Fruit fly (Drosophila melanogaster) whole organism, embryonic: ENCODE measurements around the gene CG45218.

Experiments
- CG10147 ChIP-seq: fragments of 200-800 bp; sonication (Bioruptor generic); optimal IDR thresholded peaks from 2 replicates; lab custom pipeline; 2019; ENCODE audit warnings: missing biosample characterization, mild to moderate bottlenecking, missing genetic modification characterization, moderate library complexity
- CG11085 ChIP-seq: fragments of 200-800 bp; sonication (Bioruptor generic); IDR thresholded peaks from 2 replicates; pipeline ENCODE4 v1.3.6; 2022; ENCODE audit warnings: missing biosample characterization, missing genetic modification characterization
- CG11560 ChIP-seq: fragments of 200-800 bp; sonication (Bioruptor generic); IDR thresholded peaks from 3 replicates; pipeline ENCODE4 v1.3.6; 2022; ENCODE audit warnings: missing biosample characterization, missing genetic modification characterization
- CG13894 ChIP-seq: fragments of 200-800 bp; sonication (Bioruptor generic); optimal IDR thresholded peaks from 3 replicates; lab custom pipeline; 2018; ENCODE audit warnings: missing biosample characterization, mild to moderate bottlenecking, missing genetic modification characterization, moderate library complexity
- CG14860 ChIP-seq: fragments of 200-800 bp; sonication (Bioruptor generic); IDR thresholded peaks from 3 replicates; pipeline ENCODE4 v1.3.6; 2022; ENCODE audit warnings: missing biosample characterization, missing genetic modification characterization; ENCODE audit not compliant: partially characterized antibody
- CG17802 ChIP-seq: fragments of 200-800 bp; sonication (Bioruptor generic); optimal IDR thresholded peaks from 2 replicates; lab custom pipeline; 2018; ENCODE audit warnings: missing biosample characterization, mild to moderate bottlenecking, missing genetic modification characterization, moderate library complexity
- CG1792 ChIP-seq: fragments of 200-800 bp; sonication (Bioruptor generic); optimal IDR thresholded peaks from 2 replicates; lab custom pipeline; 2016; ENCODE audit warnings: missing biosample characterization, missing genetic modification characterization
- CG2120 ChIP-seq: fragments of 200-800 bp; sonication (Bioruptor generic); optimal IDR thresholded peaks from 3 replicates; lab custom pipeline; 2016; ENCODE audit warnings: missing biosample characterization, missing genetic modification characterization
- CG2199 ChIP-seq: fragments of 200-800 bp; sonication (Bioruptor generic); IDR thresholded peaks from 3 replicates; pipeline ENCODE4 v1.3.6; 2022; ENCODE audit warnings: missing biosample characterization, missing genetic modification characterization
- CG30431 ChIP-seq: fragments of 200-800 bp; sonication (Bioruptor generic); optimal IDR thresholded peaks from 2 replicates; lab custom pipeline; 2017; ENCODE audit warnings: missing biosample characterization, missing genetic modification characterization
- CG31365 ChIP-seq: fragments of 200-800 bp; sonication (Bioruptor generic); optimal IDR thresholded peaks from 2 replicates; lab custom pipeline; 2018; ENCODE audit warnings: missing biosample characterization, mild to moderate bottlenecking, missing genetic modification characterization
- CG33557 ChIP-seq: fragments of 200-800 bp; sonication (Bioruptor generic); optimal IDR thresholded peaks from 2 replicates; lab custom pipeline; 2019; ENCODE audit warnings: missing biosample characterization, mild to moderate bottlenecking, missing genetic modification characterization, moderate library complexity
- CG6272 ChIP-seq: fragments of 200-800 bp; sonication (Bioruptor generic); IDR thresholded peaks from 2 replicates; pipeline ENCODE4 v1.3.6; 2022; ENCODE audit warnings: missing biosample characterization, missing genetic modification characterization
- CG6683 ChIP-seq: fragments of 200-800 bp; sonication (Bioruptor generic); optimal IDR thresholded peaks from 2 replicates; lab custom pipeline; 2017; ENCODE audit warnings: missing biosample characterization, mild to moderate bottlenecking, missing genetic modification characterization, missing genetic modification reagents
- CG7372 ChIP-seq: fragments of 200-800 bp; sonication (Bioruptor generic); IDR thresholded peaks from 2 replicates; pipeline ENCODE4 v1.3.6; 2022; ENCODE audit warnings: missing biosample characterization, missing genetic modification characterization
- CG7745 ChIP-seq: fragments of 200-800 bp; sonication (Bioruptor generic); optimal IDR thresholded peaks from 2 replicates; lab custom pipeline; 2018; ENCODE audit warnings: missing biosample characterization, mild to moderate bottlenecking, missing genetic modification characterization, moderate library complexity
- CG7839 ChIP-seq: fragments of 200-800 bp; sonication (Bioruptor generic); optimal IDR thresholded peaks from 3 replicates; lab custom pipeline; 2018; ENCODE audit warnings: missing biosample characterization, mild to moderate bottlenecking, missing genetic modification characterization, moderate library complexity
- CG7963 ChIP-seq: fragments of 200-800 bp; sonication (Bioruptor generic); IDR thresholded peaks from 3 replicates; pipeline ENCODE4 v1.3.6; 2022; ENCODE audit warnings: missing biosample characterization, missing genetic modification characterization; ENCODE audit not compliant: partially characterized antibody
- CG8478 ChIP-seq: fragments of >200 bp; optimal IDR thresholded peaks from 2 replicates; lab custom pipeline; 2018
- CG8944 ChIP-seq: fragments of 200-800 bp; sonication (Bioruptor generic); optimal IDR thresholded peaks from 3 replicates; lab custom pipeline; 2016; ENCODE audit warnings: missing biosample characterization, missing genetic modification characterization
- CG9727 ChIP-seq: fragments of 200-800 bp; sonication (Bioruptor generic); optimal IDR thresholded peaks from 3 replicates; lab custom pipeline; 2017; ENCODE audit warnings: missing biosample characterization, mild to moderate bottlenecking, missing genetic modification characterization
- CG9817 ChIP-seq: fragments of 200-800 bp; sonication (Bioruptor generic); optimal IDR thresholded peaks from 2 replicates; lab custom pipeline; 2018; ENCODE audit warnings: missing biosample characterization, mild to moderate bottlenecking, missing genetic modification characterization, moderate library complexity
- Chrac-16 ChIP-seq: fragments of 200-800 bp; sonication (Bioruptor generic); optimal IDR thresholded peaks from 3 replicates; lab custom pipeline; 2016; ENCODE audit warnings: missing biosample characterization, missing genetic modification characterization
- D19A ChIP-seq: fragments of 200-800 bp; optimal IDR thresholded peaks from 3 replicates; lab custom pipeline; 2019; ENCODE audit warnings: missing biosample characterization, mild to moderate bottlenecking, missing genetic modification characterization, moderate library complexity
- Dek ChIP-seq: fragments of 200-800 bp; sonication (Bioruptor generic); optimal IDR thresholded peaks from 3 replicates; lab custom pipeline; 2019; ENCODE audit warnings: missing biosample characterization, mild to moderate bottlenecking, missing genetic modification characterization, moderate library complexity
- HHEX ChIP-seq: fragments of 200-800 bp; sonication (Bioruptor generic); optimal IDR thresholded peaks from 3 replicates; lab custom pipeline; 2017; ENCODE audit warnings: missing biosample characterization, mild to moderate bottlenecking, missing genetic modification characterization, missing genetic modification reagents
- Hr3 ChIP-seq: fragments of 200-800 bp; sonication (Bioruptor generic); optimal IDR thresholded peaks from 3 replicates; lab custom pipeline; 2016; ENCODE audit warnings: missing biosample characterization, missing genetic modification characterization
- NC2β ChIP-seq: fragments of 200-800 bp; sonication (Bioruptor generic); optimal IDR thresholded peaks from 2 replicates; lab custom pipeline; 2016; ENCODE audit warnings: missing biosample characterization, missing genetic modification characterization
- Optix ChIP-seq: fragments of 200-800 bp; sonication (Bioruptor generic); IDR thresholded peaks from 3 replicates; pipeline ENCODE4 v1.3.6; 2022; ENCODE audit warnings: missing biosample characterization, missing genetic modification characterization
- Poxn ChIP-seq: fragments of 200-800 bp; sonication (Bioruptor generic); IDR thresholded peaks from 2 replicates; pipeline ENCODE4 v1.3.6; 2022; ENCODE audit warnings: missing biosample characterization, missing genetic modification characterization
- Side ChIP-seq: fragments of 200-800 bp; sonication (Bioruptor generic); optimal IDR thresholded peaks from 2 replicates; lab custom pipeline; 2016; ENCODE audit warnings: missing biosample characterization, missing genetic modification characterization
- amos ChIP-seq: fragments of 200-800 bp; sonication (Bioruptor generic); IDR thresholded peaks from 2 replicates; pipeline ENCODE4 v1.3.6; 2022; ENCODE audit warnings: missing biosample characterization, missing genetic modification characterization; ENCODE audit not compliant: partially characterized antibody
- bowl ChIP-seq: fragments of 200-800 bp; sonication (Bioruptor generic); IDR thresholded peaks from 2 replicates; pipeline ENCODE4 v1.3.6; 2022; ENCODE audit warnings: missing biosample characterization, missing genetic modification characterization
- btn ChIP-seq: fragments of 200-800 bp; sonication (Bioruptor generic); optimal IDR thresholded peaks from 2 replicates; lab custom pipeline; 2016; ENCODE audit warnings: missing biosample characterization, missing genetic modification characterization
- cad ChIP-seq: fragments of >200 bp; optimal IDR thresholded peaks from 2 replicates; lab custom pipeline; 2017; ENCODE audit warnings: missing biosample characterization, missing genetic modification characterization
- dmrt99B ChIP-seq: fragments of 200-800 bp; sonication (Bioruptor generic); optimal IDR thresholded peaks from 2 replicates; lab custom pipeline; 2018; ENCODE audit warnings: missing biosample characterization, mild to moderate bottlenecking, missing genetic modification characterization, moderate library complexity
- esg ChIP-seq: fragments of 200-800 bp; sonication (Bioruptor generic); conservative IDR thresholded peaks from 2 replicates; pipeline ENCODE4 v1.3.6; 2022; ENCODE audit warnings: missing biosample characterization, missing genetic modification characterization
- fd3F ChIP-seq: fragments of 200-800 bp; sonication (Bioruptor generic); optimal IDR thresholded peaks from 2 replicates; lab custom pipeline; 2018; ENCODE audit warnings: missing biosample characterization, mild to moderate bottlenecking, missing genetic modification characterization, moderate library complexity
- ham ChIP-seq: fragments of 200-800 bp; sonication (Bioruptor generic); IDR thresholded peaks from 2 replicates; pipeline ENCODE4 v1.3.6; 2022; ENCODE audit warnings: missing biosample characterization, missing genetic modification characterization
- her ChIP-seq: fragments of 200-800 bp; sonication (Bioruptor generic); optimal IDR thresholded peaks from 2 replicates; lab custom pipeline; 2016; ENCODE audit warnings: missing biosample characterization, missing genetic modification characterization
- hth ChIP-seq: fragments of >200 bp; optimal IDR thresholded peaks from 2 replicates; lab custom pipeline; 2017; ENCODE audit warnings: inconsistent platforms
- jing ChIP-seq: fragments of 200-800 bp; sonication (Bioruptor generic); optimal IDR thresholded peaks from 2 replicates; lab custom pipeline; 2018; ENCODE audit warnings: missing biosample characterization, mild to moderate bottlenecking, missing genetic modification characterization
- odd ChIP-seq: fragments of 200-800 bp; sonication (Bioruptor generic); optimal IDR thresholded peaks from 2 replicates; lab custom pipeline; 2017; ENCODE audit warnings: missing biosample characterization, mild to moderate bottlenecking, missing genetic modification characterization
- pan ChIP-seq, 4 experiments: fragments of >200 bp in 3 of 4; fragments of 200-800 bp in 1 of 4; sonication (Bioruptor generic) in 1 of 4; optimal IDR thresholded peaks in 3 of 4; IDR thresholded peaks in 1 of 4; 2 replicates each; pipeline versions ENCODE4 v1.3.6 to Lab custom; 2017 to 2022; ENCODE audit warnings: missing biosample characterization in 2 of 4, missing genetic modification characterization in 2 of 4, mixed read lengths in 1 of 4
- repo ChIP-seq: fragments of 200-800 bp; sonication (Bioruptor generic); optimal IDR thresholded peaks from 2 replicates; lab custom pipeline; 2016; ENCODE audit warnings: missing biosample characterization, missing genetic modification characterization
- slbo ChIP-seq: fragments of 200-800 bp; sonication (Bioruptor generic); IDR thresholded peaks from 2 replicates; pipeline ENCODE4 v1.3.6; 2022; ENCODE audit warnings: missing biosample characterization, missing genetic modification characterization
- slou ChIP-seq: fragments of 200-800 bp; sonication (Bioruptor generic); optimal IDR thresholded peaks from 3 replicates; lab custom pipeline; 2016; ENCODE audit warnings: missing biosample characterization, missing genetic modification characterization
- ssp ChIP-seq: fragments of 200-800 bp; sonication (Bioruptor generic); IDR thresholded peaks from 2 replicates; pipeline ENCODE4 v1.3.6; 2022; ENCODE audit warnings: missing biosample characterization, missing genetic modification characterization
- tgo ChIP-seq: fragments of 200-800 bp; sonication (Bioruptor generic); IDR thresholded peaks from 3 replicates; pipeline ENCODE4 v1.3.6; 2022; ENCODE audit warnings: missing biosample characterization, missing genetic modification characterization
- tll ChIP-seq, 2 experiments: fragments of 200-800 bp in 1 of 2; fragments of >200 bp in 1 of 2; sonication (Bioruptor generic) in 1 of 2; optimal IDR thresholded peaks; 2 replicates each; lab custom pipeline; 2017 to 2019; ENCODE audit warnings: missing biosample characterization in 2 of 2, missing genetic modification characterization in 2 of 2, mild to moderate bottlenecking in 1 of 2, moderate library complexity in 1 of 2

Gene CG45218

DNA sequence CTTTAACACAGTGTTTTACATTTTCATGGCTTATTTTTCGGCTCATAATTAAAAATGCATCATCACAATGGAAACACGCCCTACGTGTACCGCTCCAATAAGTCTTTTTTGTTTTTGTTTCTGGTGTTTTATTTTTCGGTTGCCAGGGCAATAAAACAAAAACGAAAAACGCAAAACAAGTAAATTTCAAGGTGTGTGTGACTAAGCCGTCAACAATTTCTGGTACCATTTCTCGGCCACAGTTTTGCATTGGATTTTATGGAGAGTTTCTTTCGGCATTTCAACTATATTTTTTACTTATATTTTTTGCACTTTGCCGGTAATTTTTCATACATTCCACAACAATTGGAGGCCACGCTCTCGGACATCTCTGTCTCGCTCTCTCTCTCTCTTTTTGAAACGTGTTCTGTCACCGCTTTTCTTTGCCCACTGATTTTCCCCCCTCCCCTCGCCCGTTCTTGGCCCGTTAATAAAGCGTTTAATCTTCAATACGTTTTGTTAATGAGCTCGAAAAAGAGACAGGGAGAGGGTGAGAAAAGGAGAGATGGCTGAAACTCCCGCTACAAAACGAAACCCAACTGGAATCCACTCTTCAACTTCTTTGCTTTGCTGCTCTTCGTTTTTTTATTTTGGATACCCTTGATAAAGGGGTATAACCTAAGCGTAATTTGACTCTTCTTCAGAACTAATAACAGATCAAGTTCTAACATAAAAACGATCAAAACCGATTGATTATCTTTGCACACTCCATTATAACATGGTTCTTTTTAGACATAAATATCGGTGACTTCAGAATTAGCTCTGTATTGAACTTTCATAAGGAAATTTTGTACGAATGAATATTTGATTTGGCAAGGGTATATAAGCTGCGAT, 2.6 kb upstream of the CG45218 start (continued):
- TF ChIP-seq CG14860 (GFP tag; lab: Robert Waterston, UW) (no peak), her (no peak), bowl (GFP tag; lab: Robert Waterston, UW) (no peak), Side (GFP tag; lab: Kevin White, UChicago) (no peak), HHEX (GFP tag; lab: Kevin White, UChicago) (peak; percentile 7), CG1792 (GFP tag; lab: Kevin White, UChicago) (no peak), CG10147 (peak; percentile 19), CG11560 (no peak), Poxn (GFP tag; lab: Robert Waterston, UW) (no peak), Optix (no peak), esg (no peak), Hr3 (GFP tag; lab: Kevin White, UChicago) (no peak), Chrac-16 (GFP tag; lab: Kevin White, UChicago) (no peak), slbo (0 out of 2 replicates have a peak, but pooled peaks have one; percentile 21), slou (GFP tag; lab: Kevin White, UChicago) (no peak), hth (lab: Kevin White, UChicago) (no peak), Dek (tag; lab: Kevin White, UChicago) (peak; percentile 13), CG13894 (tag; lab: Kevin White, UChicago) (no peak), tgo (GFP tag; lab: Robert Waterston, UW) (no peak), odd (GFP tag; lab: Kevin White, UChicago) (no peak), amos (GFP tag; lab: Robert Waterston, UW) (no peak), CG2120 (peak; percentile 45), D19A (tag; lab: Kevin White, UChicago) (peak; percentile 84), CG11085 (GFP tag; lab: Robert Waterston, UW) (no peak), pan (optimal IDR thresholded peaks at IDR 0.05; lab: Kevin White, UChicago) (no peak), pan (GFP tag; optimal IDR thresholded peaks at IDR 0.05 in 1 of 2, IDR thresholded peaks at IDR 0.05 in 1 of 2) (no peak), jing (no peak), CG17802 (tag; lab: Kevin White, UChicago) (no peak), ssp (GFP tag; lab: Robert Waterston, UW) (no peak), CG7372 (no peak), CG7963 (no peak), ham (GFP tag; lab: Robert Waterston, UW) (no peak), CG8478 (lab: Kevin White, UChicago) (no peak), CG9817 (tag; lab: Kevin White, UChicago) (peak; percentile 5), cad (GFP tag; lab: Kevin White, UChicago) (no peak), CG6683 (GFP tag; lab: Kevin White, UChicago) (no peak), CG8944 (no peak), NC2β (no peak), dmrt99B (tag; lab: Kevin White, UChicago) (peak; percentile 68), CG6272 (GFP tag; lab: Robert Waterston, UW) (no peak), repo (no peak), CG31365 (tag; lab: Kevin White, UChicago) (no peak), CG33557 (no peak), btn (no peak), CG2199 (GFP tag; lab: Robert Waterston, UW) (no peak), fd3F (no peak), CG30431 (GFP tag; lab: Kevin White, UChicago) (no peak), CG7745 (no peak), tll (GFP tag; optimal IDR thresholded peaks at IDR 0.05; lab: Kevin White, UChicago) (no peak), CG7839 (peak; percentile 59), CG9727 (GFP tag; lab: Kevin White, UChicago) (peak; percentile 6)
